Fruit fly (Drosophila melanogaster): ENCODE measurements around the gene spri.

spri gene

dm6 chrX:10461938-10462337 lies 123.3 kb downstream of the spri start (continued):
- TF ChIP-seq Ets97D (GFP tag; optimal IDR thresholded peaks at IDR 0.05) (peak; percentile 91), CG15269 (tag; optimal IDR thresholded peaks at IDR 0.05) (no peak), NC2α (GFP tag; optimal IDR thresholded peaks at IDR 0.05) (no peak), CG6254 (GFP tag; optimal IDR thresholded peaks at IDR 0.05) (no peak), Xrp1 (GFP tag; IDR thresholded peaks at IDR 0.05) (no peak), CG9876 (GFP tag; optimal IDR thresholded peaks at IDR 0.05) (no peak), nau (GFP tag; optimal IDR thresholded peaks at IDR 0.05) (no peak), Lim3 (GFP tag; IDR thresholded peaks at IDR 0.05) (no peak), MBD-R2 (GFP tag; IDR thresholded peaks at IDR 0.05) (no peak), Blimp-1 (GFP tag; optimal IDR thresholded peaks at IDR 0.05) (no peak), mirr (GFP tag; optimal IDR thresholded peaks at IDR 0.05) (no peak), B-H1 (GFP tag; IDR thresholded peaks at IDR 0.05) (no peak), Elba2 (GFP tag; optimal IDR thresholded peaks at IDR 0.05) (no peak), CG8924 (tag; optimal IDR thresholded peaks at IDR 0.05) (no peak), CG10147 (GFP tag; optimal IDR thresholded peaks at IDR 0.05) (no peak), CG31365 (tag; optimal IDR thresholded peaks at IDR 0.05) (no peak), TFAM (GFP tag; optimal IDR thresholded peaks at IDR 0.05) (no peak), hth (optimal IDR thresholded peaks at IDR 0.05) (no peak), tap (tag; optimal IDR thresholded peaks at IDR 0.05) (no peak), CG5180 (GFP tag; optimal IDR thresholded peaks at IDR 0.05) (no peak), h (optimal IDR thresholded peaks at IDR 0.05) (no peak), wor (GFP tag; IDR thresholded peaks at IDR 0.05) (no peak), trem (tag; optimal IDR thresholded peaks at IDR 0.05) (peak; percentile 20), CG14441 (GFP tag; IDR thresholded peaks at IDR 0.05) (no peak), CG10462 (GFP tag; optimal IDR thresholded peaks at IDR 0.05) (no peak), fd3F (GFP tag; optimal IDR thresholded peaks at IDR 0.05) (no peak), jigr1 (GFP tag; IDR thresholded peaks at IDR 0.05) (no peak), tna (GFP tag; IDR thresholded peaks at IDR 0.05; ENCODE audit: partially characterized antibody) (no peak), zen2 (GFP tag; IDR thresholded peaks at IDR 0.05; ENCODE audit: partially characterized antibody) (no peak), CrebB (tag; optimal IDR thresholded peaks at IDR 0.05) (no peak), tll (GFP tag; optimal IDR thresholded peaks at IDR 0.05) (no peak), Eip74EF (GFP tag; optimal IDR thresholded peaks at IDR 0.05) (no peak), HLHmδ (GFP tag; optimal IDR thresholded peaks at IDR 0.05) (no peak), BtbVII (GFP tag; optimal IDR thresholded peaks at IDR 0.05) (peak; percentile 17), CG7963 (GFP tag; IDR thresholded peaks at IDR 0.05; ENCODE audit: partially characterized antibody) (no peak), her (GFP tag; optimal IDR thresholded peaks at IDR 0.05) (no peak), CG5953 (GFP tag; IDR thresholded peaks at IDR 0.05) (0 out of 2 replicates have a peak, but pooled peaks have one; percentile 9), Hr3 (GFP tag; optimal IDR thresholded peaks at IDR 0.05) (no peak), CG9609 (GFP tag; optimal IDR thresholded peaks at IDR 0.05) (no peak), Nf-YB (GFP tag; optimal IDR thresholded peaks at IDR 0.05) (no peak), pzg (GFP tag; optimal IDR thresholded peaks at IDR 0.05) (no peak), gro (GFP tag; optimal IDR thresholded peaks at IDR 0.05) (no peak), CG3847 (GFP tag; IDR thresholded peaks at IDR 0.05) (no peak), CG14050 (GFP tag; IDR thresholded peaks at IDR 0.05) (no peak), CG7928 (GFP tag; optimal IDR thresholded peaks at IDR 0.05) (no peak), fru (optimal IDR thresholded peaks at IDR 0.05) (no peak), croc (GFP tag; conservative IDR thresholded peaks at IDR 0.05) (no peak), lov (optimal IDR thresholded peaks at IDR 0.05) (no peak), lov (GFP tag; IDR thresholded peaks at IDR 0.05) (no peak), onecut (GFP tag; IDR thresholded peaks at IDR 0.05) (peak; percentile 42; the same call in 1 of the 2 replicates), CG7372 (GFP tag; IDR thresholded peaks at IDR 0.05) (no peak), zf30C (GFP tag; optimal IDR thresholded peaks at IDR 0.05) (no peak)

Measured in whole organism, embryonic.